2 fruit fly cellular contexts compared by ENCODE assay signal in the genomic region with DNA sequence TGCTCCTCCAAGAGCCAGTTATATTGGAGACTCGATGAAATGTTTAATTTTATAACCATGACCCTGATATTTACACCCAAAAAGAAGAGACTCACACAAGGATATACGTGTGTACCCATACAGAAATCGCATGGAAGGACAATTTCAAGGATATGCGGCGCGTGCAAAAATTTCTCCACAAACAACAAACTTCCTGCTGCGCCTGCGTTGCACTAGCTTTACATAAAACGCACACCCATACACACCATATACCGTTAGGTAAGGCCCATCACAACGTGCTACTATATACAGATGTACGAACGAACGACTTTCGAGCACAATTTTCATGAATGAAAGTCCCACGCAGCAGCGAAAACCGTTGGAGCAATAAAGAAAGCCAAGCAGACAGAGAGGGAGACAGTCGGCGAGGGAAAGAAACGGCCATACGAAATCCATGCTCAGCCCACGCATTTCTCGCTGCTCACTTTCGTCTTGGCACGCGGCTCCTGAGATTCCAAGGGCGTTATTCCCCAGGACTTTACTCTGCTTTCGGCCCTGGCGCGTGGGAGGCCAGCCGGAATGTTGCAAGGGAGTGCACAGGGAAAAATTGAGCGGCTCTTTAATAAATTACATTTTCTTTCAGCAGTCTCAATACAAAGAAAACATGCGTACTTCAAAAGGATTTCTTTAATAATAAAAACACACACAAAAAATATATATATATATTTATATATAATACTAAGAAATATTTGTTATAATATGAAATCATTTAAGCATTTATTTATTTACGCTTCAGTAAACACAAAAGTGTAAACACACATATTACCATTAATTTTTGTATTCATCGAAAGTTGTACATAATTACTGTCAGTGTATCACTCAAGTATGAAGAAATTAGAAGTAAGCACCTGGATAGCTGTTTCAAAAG.
TF ChIP-seq lines count a peak whose summit lies in the region.

No protein-coding gene starts in this region.

TF ChIP-seq in whole organism, embryonic, 481 proteins besides CTCF, POLR2A, EP300 and RAD21 (continued from another document and continues in another):
- TF ChIP-seq MESR4 (GFP tag; optimal IDR thresholded peaks at IDR 0.05; lab: Kevin White, UChicago) (no peak), CG18262 (tag; optimal IDR thresholded peaks at IDR 0.05; lab: Kevin White, UChicago) (peak; percentile 55), Ada2b (GFP tag; IDR thresholded peaks at IDR 0.05; lab: Robert Waterston, UW) (no peak; the same call in 1 of the 2 replicates), CG12391 (tag; optimal IDR thresholded peaks at IDR 0.05; lab: Kevin White, UChicago) (peak; percentile 49), Asciz (GFP tag; optimal IDR thresholded peaks at IDR 0.05; lab: Kevin White, UChicago) (no peak), CG12769 (tag; optimal IDR thresholded peaks at IDR 0.05; lab: Kevin White, UChicago) (no peak), CG15073 (GFP tag; optimal IDR thresholded peaks at IDR 0.05; lab: Kevin White, UChicago) (no peak), CG31441 (GFP tag; IDR thresholded peaks at IDR 0.05; lab: Robert Waterston, UW) (peak; percentile 65), CG17359 (tag; optimal IDR thresholded peaks at IDR 0.05; lab: Kevin White, UChicago) (peak; percentile 31), crc (GFP tag; optimal IDR thresholded peaks at IDR 0.05; lab: Kevin White, UChicago) (no peak), pfk (GFP tag; optimal IDR thresholded peaks at IDR 0.05; lab: Kevin White, UChicago) (no peak), tap (tag; optimal IDR thresholded peaks at IDR 0.05; lab: Kevin White, UChicago) (peak; percentile 25), Meics (GFP tag; optimal IDR thresholded peaks at IDR 0.05; lab: Kevin White, UChicago) (peak; percentile 68), Sry-β (GFP tag; optimal IDR thresholded peaks at IDR 0.05; lab: Kevin White, UChicago) (no peak), Xbp1 (GFP tag; optimal IDR thresholded peaks at IDR 0.05; lab: Kevin White, UChicago) (peak; percentile 23), z (GFP tag; IDR thresholded peaks at IDR 0.05; lab: Robert Waterston, UW) (no peak), ci (GFP tag; IDR thresholded peaks at IDR 0.05; lab: Robert Waterston, UW) (peak; percentile 27; the same call in 1 of the 3 replicates), CG9215 (GFP tag; IDR thresholded peaks at IDR 0.05; lab: Robert Waterston, UW) (no peak), CG14860 (GFP tag; IDR thresholded peaks at IDR 0.05; lab: Robert Waterston, UW; ENCODE audit: partially characterized antibody) (no peak), aop (GFP tag; IDR thresholded peaks at IDR 0.05; lab: Robert Waterston, UW) (no peak), CoRest (tag; optimal IDR thresholded peaks at IDR 0.05; lab: Kevin White, UChicago) (peak; percentile 58), cg (GFP tag; optimal IDR thresholded peaks at IDR 0.05; lab: Kevin White, UChicago) (no peak), CG7963 (GFP tag; IDR thresholded peaks at IDR 0.05; lab: Robert Waterston, UW; ENCODE audit: partially characterized antibody) (no peak), CG8944 (GFP tag; optimal IDR thresholded peaks at IDR 0.05; lab: Kevin White, UChicago) (no peak), B-H1 (GFP tag; IDR thresholded peaks at IDR 0.05; lab: Robert Waterston, UW) (no peak), CG2678 (tag; optimal IDR thresholded peaks at IDR 0.05; lab: Kevin White, UChicago) (peak; percentile 61), CG33213 (GFP tag; optimal IDR thresholded peaks at IDR 0.05; lab: Kevin White, UChicago) (no peak), gcm2 (GFP tag; optimal IDR thresholded peaks at IDR 0.05; lab: Kevin White, UChicago) (no peak), CG16813 (GFP tag; IDR thresholded peaks at IDR 0.05; lab: Robert Waterston, UW; ENCODE audit: partially characterized antibody) (no peak), pnt (GFP tag; optimal IDR thresholded peaks at IDR 0.05; lab: Kevin White, UChicago) (no peak), Doc3 (GFP tag; IDR thresholded peaks at IDR 0.05; lab: Robert Waterston, UW; ENCODE audit: partially characterized antibody) (no peak), lilli (GFP tag; optimal IDR thresholded peaks at IDR 0.05; lab: Kevin White, UChicago) (no peak), tgo (GFP tag; IDR thresholded peaks at IDR 0.05; lab: Robert Waterston, UW) (no peak; the same call in 2 of the 3 replicates), CG13123 (GFP tag; optimal IDR thresholded peaks at IDR 0.05; lab: Kevin White, UChicago) (no peak), CG2116 (GFP tag; optimal IDR thresholded peaks at IDR 0.05; lab: Kevin White, UChicago) (no peak), cad (GFP tag; optimal IDR thresholded peaks at IDR 0.05; lab: Kevin White, UChicago) (no peak), CG6689 (GFP tag; IDR thresholded peaks at IDR 0.05; lab: Robert Waterston, UW) (peak; percentile 25; the same call in 1 of the 2 replicates), lola (GFP tag; optimal IDR thresholded peaks at IDR 0.05; lab: Kevin White, UChicago) (no peak), ara (GFP tag; IDR thresholded peaks at IDR 0.05; lab: Robert Waterston, UW) (no peak), Tbp (GFP tag; optimal IDR thresholded peaks at IDR 0.05; lab: Kevin White, UChicago) (no peak), ind (GFP tag; optimal IDR thresholded peaks at IDR 0.05; lab: Kevin White, UChicago) (peak; percentile 27), CG5245 (GFP tag; optimal IDR thresholded peaks at IDR 0.05; lab: Kevin White, UChicago) (no peak), CG8290 (GFP tag; optimal IDR thresholded peaks at IDR 0.05; lab: Kevin White, UChicago) (no peak), CG8290 (tag; optimal IDR thresholded peaks at IDR 0.05; lab: Kevin White, UChicago) (no peak), CG1024 (GFP tag; IDR thresholded peaks at IDR 0.05; lab: Robert Waterston, UW) (no peak), CG13624 (GFP tag; optimal IDR thresholded peaks at IDR 0.05; lab: Kevin White, UChicago) (no peak), CG8359 (GFP tag; optimal IDR thresholded peaks at IDR 0.05; lab: Kevin White, UChicago; ENCODE audit: borderline replicate concordance) (no peak), MBD-R2 (GFP tag; IDR thresholded peaks at IDR 0.05; lab: Robert Waterston, UW) (no peak), Rx (GFP tag; IDR thresholded peaks at IDR 0.05; lab: Robert Waterston, UW) (no peak), CG13894 (tag; optimal IDR thresholded peaks at IDR 0.05; lab: Kevin White, UChicago) (peak; percentile 88), chn (GFP tag; optimal IDR thresholded peaks at IDR 0.05; lab: Kevin White, UChicago) (no peak), TFAM (GFP tag; optimal IDR thresholded peaks at IDR 0.05; lab: Kevin White, UChicago) (no peak), CG10462 (GFP tag; optimal IDR thresholded peaks at IDR 0.05; lab: Kevin White, UChicago) (no peak), sob (GFP tag; IDR thresholded peaks at IDR 0.05; lab: Robert Waterston, UW) (no peak), sug (tag; optimal IDR thresholded peaks at IDR 0.05; lab: Kevin White, UChicago) (no peak), CG6175 (GFP tag; IDR thresholded peaks at IDR 0.05; lab: Robert Waterston, UW) (no peak), CG9817 (tag; optimal IDR thresholded peaks at IDR 0.05; lab: Kevin White, UChicago) (peak; percentile 4), CG14441 (GFP tag; IDR thresholded peaks at IDR 0.05; lab: Robert Waterston, UW) (no peak), bigmax (GFP tag; optimal IDR thresholded peaks at IDR 0.05; lab: Kevin White, UChicago) (no peak), Pdp1 (GFP tag; optimal IDR thresholded peaks at IDR 0.05; lab: Kevin White, UChicago) (no peak), crp (GFP tag; optimal IDR thresholded peaks at IDR 0.05; lab: Kevin White, UChicago) (no peak), CG11456 (GFP tag; IDR thresholded peaks at IDR 0.05; lab: Robert Waterston, UW) (no peak)

TF ChIP-seq in whole organism, prepupa, 60 proteins besides CTCF, POLR2A, EP300 and RAD21 (continued from another document):
- no peak for TF ChIP-seq Sox15 (GFP tag; optimal IDR thresholded peaks at IDR 0.05; lab: Kevin White, UChicago)
- peak; percentile 33 for TF ChIP-seq CG10631 (GFP tag; optimal IDR thresholded peaks at IDR 0.05; lab: Kevin White, UChicago)
- peak; percentile 19 for TF ChIP-seq cyc (GFP tag; optimal IDR thresholded peaks at IDR 0.05; lab: Kevin White, UChicago)
- TF ChIP-seq fkh (GFP tag; optimal IDR thresholded peaks at IDR 0.05; lab: Kevin White, UChicago), result no peak
- TF ChIP-seq pdm3 (GFP tag; optimal IDR thresholded peaks at IDR 0.05; lab: Kevin White, UChicago), result no peak
- TF ChIP-seq Hr39 (GFP tag; optimal IDR thresholded peaks at IDR 0.05; lab: Kevin White, UChicago), result no peak
- TF ChIP-seq CG7368 (GFP tag; optimal IDR thresholded peaks at IDR 0.05; lab: Kevin White, UChicago), result peak; percentile 17
- peak; percentile 15 for TF ChIP-seq CG3919 (GFP tag; optimal IDR thresholded peaks at IDR 0.05; lab: Kevin White, UChicago)
- TF ChIP-seq dac (GFP tag; optimal IDR thresholded peaks at IDR 0.05; lab: Kevin White, UChicago), result no peak
- TF ChIP-seq Blimp-1 (GFP tag; optimal IDR thresholded peaks at IDR 0.05; lab: Kevin White, UChicago), result peak; percentile 9
- TF ChIP-seq dsx (GFP tag; optimal IDR thresholded peaks at IDR 0.05; lab: Kevin White, UChicago; ENCODE audit: poor library complexity, severe bottlenecking), result peak; percentile 11
- no peak for TF ChIP-seq Sox14 (GFP tag; optimal IDR thresholded peaks at IDR 0.05; lab: Kevin White, UChicago)
- TF ChIP-seq CG32006 (GFP tag; optimal IDR thresholded peaks at IDR 0.05; lab: Kevin White, UChicago), result peak; percentile 52
- peak; percentile 23 for TF ChIP-seq achi (GFP tag; optimal IDR thresholded peaks at IDR 0.05; lab: Kevin White, UChicago)
- peak; percentile 33 for TF ChIP-seq Ets96B (tag; optimal IDR thresholded peaks at IDR 0.05; lab: Kevin White, UChicago)
- TF ChIP-seq CG8632 (GFP tag; optimal IDR thresholded peaks at IDR 0.05; lab: Kevin White, UChicago), result peak; percentile 49
- TF ChIP-seq topi (GFP tag; optimal IDR thresholded peaks at IDR 0.05; lab: Kevin White, UChicago), result peak; percentile 15
TF ChIP-seq in whole organism, prepupa: peak in this region for 26.
